Worm (Caenorhabditis elegans) whole organism, late embryonic: ENCODE measurements around the gene msp-32.
"Not testable (repeated sequence)": the region's sequence is repeated elsewhere in the genome, so short reads cannot be mapped to it uniquely, and the experiment has no call there.

Experiments
- F13H6.1 ChIP-seq: sonication (generic microtip); optimal IDR thresholded peaks from 2 replicates; lab custom pipeline; 2016; ENCODE audit warnings: missing genetic modification characterization, missing compliant biosample characterization
- K09A11.1 ChIP-seq: sonication (generic microtip); optimal IDR thresholded peaks from 2 replicates; lab custom pipeline; 2017; ENCODE audit warnings: antibody characterized with exemption, mild to moderate bottlenecking, missing genetic modification characterization, missing compliant biosample characterization; ENCODE audit not compliant: insufficient read depth
- T23F11.4 ChIP-seq: fragments of 200-800 bp; sonication (Bioruptor generic); optimal IDR thresholded peaks from 2 replicates; lab custom pipeline; 2018; ENCODE audit warnings: mild to moderate bottlenecking, missing genetic modification characterization, missing compliant biosample characterization
- ama-1 ChIP-seq: fragments of 150-350 bp; optimal IDR thresholded peaks from 2 replicates; lab custom pipeline; 2014
- ceh-14 ChIP-seq: sonication (generic microtip); optimal IDR thresholded peaks from 2 replicates; lab custom pipeline; 2016; ENCODE audit warnings: missing genotype, missing genetic modification characterization, missing compliant biosample characterization
- ceh-24 ChIP-seq: sonication (generic microtip); optimal IDR thresholded peaks from 2 replicates; lab custom pipeline; 2016; ENCODE audit warnings: mild to moderate bottlenecking, missing genetic modification characterization, missing compliant biosample characterization
- hlh-8 ChIP-seq: sonication (generic microtip); optimal IDR thresholded peaks from 2 replicates; lab custom pipeline; 2016; ENCODE audit warnings: missing genotype, missing genetic modification characterization, missing compliant biosample characterization
- nfya-1 ChIP-seq: sonication (generic microtip); optimal IDR thresholded peaks from 2 replicates; lab custom pipeline; 2017; ENCODE audit warnings: missing genetic modification characterization, mild to moderate bottlenecking, missing compliant biosample characterization, antibody characterized with exemption, moderate library complexity
- tbx-2 ChIP-seq: sonication (generic microtip); optimal IDR thresholded peaks from 2 replicates; lab custom pipeline; 2016; ENCODE audit warnings: missing genetic modification characterization, missing compliant biosample characterization
- ztf-16 ChIP-seq: sonication (generic microtip); optimal IDR thresholded peaks from 2 replicates; lab custom pipeline; 2017; ENCODE audit warnings: missing genetic modification characterization, missing compliant biosample characterization

ce11 chrII:4903696-4904095 lies 5.1 kb downstream of the msp-32 start, which contains the start of gene sgt-1:
- TF ChIP-seq ceh-24; ceh-14 (tag; lab: Kevin White, UChicago); ztf-16; tbx-2; K09A11.1 (tag; lab: Kevin White, UChicago); F13H6.1 (tag; lab: Kevin White, UChicago); ama-1 (lab: Kevin White, UChicago); T23F11.4 (GFP tag; lab: Kevin White, UChicago); hlh-8 (tag; lab: Kevin White, UChicago); nfya-1: not testable (repeated sequence)
